Fruit fly (Drosophila melanogaster) whole organism, embryonic: ENCODE results near the gene Phae1.

Experiments
- Bgb ChIP-seq: fragments of 200-800 bp; sonication (Bioruptor generic); IDR thresholded peaks from 2 replicates; pipeline ENCODE4 v1.3.6; 2022; ENCODE audit warnings: missing biosample characterization, missing genetic modification characterization; ENCODE audit not compliant: partially characterized antibody
- CG11456 ChIP-seq: fragments of 200-800 bp; sonication (Bioruptor generic); IDR thresholded peaks from 3 replicates; pipeline ENCODE4 v1.3.6; 2022; ENCODE audit warnings: missing biosample characterization, missing genetic modification characterization
- CG13624 ChIP-seq: fragments of 200-800 bp; sonication (Bioruptor generic); optimal IDR thresholded peaks from 2 replicates; lab custom pipeline; 2016; ENCODE audit warnings: missing biosample characterization, missing genetic modification characterization
- CrebB ChIP-seq: fragments of 200-800 bp; sonication (Bioruptor generic); optimal IDR thresholded peaks from 3 replicates; lab custom pipeline; 2018; ENCODE audit warnings: missing biosample characterization, mild to moderate bottlenecking, missing genetic modification characterization
- ERR ChIP-seq: fragments of 200-800 bp; sonication (Bioruptor generic); optimal IDR thresholded peaks from 2 replicates; lab custom pipeline; 2016; ENCODE audit warnings: missing biosample characterization, missing genetic modification characterization
- Ravus ChIP-seq: fragments of 200-800 bp; sonication (Bioruptor generic); IDR thresholded peaks from 2 replicates; pipeline ENCODE4 v1.3.6; 2022; ENCODE audit warnings: missing biosample characterization, missing genetic modification characterization
- Vsx1 ChIP-seq: fragments of 200-800 bp; sonication (Bioruptor generic); optimal IDR thresholded peaks from 2 replicates; lab custom pipeline; 2017; ENCODE audit warnings: missing biosample characterization, mild to moderate bottlenecking, missing genetic modification characterization, missing genetic modification reagents

dm6 chr2L:12097698-12098097, 11.5 kb upstream of the Phae1 start, which contains the start of gene Ced-12:
- TF ChIP-seq CG11456: no peak
- no peak for TF ChIP-seq CrebB (tag; lab: Kevin White, UChicago)
- TF ChIP-seq ERR (GFP tag; lab: Kevin White, UChicago): no peak
- no peak for TF ChIP-seq Ravus (GFP tag; lab: Robert Waterston, UW)
- TF ChIP-seq Bgb (GFP tag; lab: Robert Waterston, UW): no peak
- no peak for TF ChIP-seq Vsx1
- no peak for TF ChIP-seq CG13624
